Worm (Caenorhabditis elegans) whole organism, young adult: ENCODE data around the gene F32D8.1.

ENCODE experiments used
- B0019.2 ChIP-seq: fragments of 200-800 bp; sonication (Bioruptor generic); conservative IDR thresholded peaks from 2 replicates; pipeline ENCODE4 v1.3.6; 2022; ENCODE audit warnings: missing genetic modification reagents, missing genetic modification characterization, missing compliant biosample characterization
- B0336.3 ChIP-seq: fragments of 200-800 bp; sonication (Bioruptor generic); IDR thresholded peaks from 2 replicates; pipeline ENCODE4 v1.3.6; 2022; ENCODE audit warnings: missing genetic modification characterization, missing compliant biosample characterization
- C17E4.6 ChIP-seq: fragments of 200-800 bp; sonication (Bioruptor generic); IDR thresholded peaks from 2 replicates; pipeline ENCODE4 v1.3.6; 2022; ENCODE audit warnings: missing genetic modification reagents, missing genetic modification characterization, missing compliant biosample characterization
- F10E7.11 ChIP-seq: sonication (generic microtip); optimal IDR thresholded peaks from 2 replicates; lab custom pipeline; 2017; ENCODE audit warnings: mild to moderate bottlenecking, missing genetic modification characterization, moderate library complexity, missing compliant biosample characterization
- F52B5.7 ChIP-seq: sonication (generic microtip); optimal IDR thresholded peaks from 2 replicates; lab custom pipeline; 2016; ENCODE audit warnings: mild to moderate bottlenecking, missing genetic modification characterization, missing compliant biosample characterization
- F55B11.4 ChIP-seq: sonication (generic microtip); optimal IDR thresholded peaks from 2 replicates; lab custom pipeline; 2016; ENCODE audit warnings: missing compliant biosample characterization, missing genetic modification characterization, borderline replicate concordance; ENCODE audit not compliant: insufficient read depth
- T26A5.8 ChIP-seq: sonication (generic microtip); optimal IDR thresholded peaks from 2 replicates; lab custom pipeline; 2016; ENCODE audit warnings: missing genetic modification characterization, missing compliant biosample characterization
- Y53F4B.3 ChIP-seq: fragments of 200-800 bp; sonication (Bioruptor generic); IDR thresholded peaks from 2 replicates; pipeline ENCODE4 v1.3.6; 2022; ENCODE audit warnings: missing genetic modification reagents, missing genetic modification characterization, missing compliant biosample characterization
- Y67H2A.10 ChIP-seq: fragments of 200-800 bp; sonication (Bioruptor generic); conservative IDR thresholded peaks from 2 replicates; pipeline ENCODE4 v1.3.6; 2022; ENCODE audit warnings: missing genetic modification reagents, missing genetic modification characterization, missing compliant biosample characterization
- ZK185.1 ChIP-seq: sonication (generic microtip); optimal IDR thresholded peaks from 2 replicates; lab custom pipeline; 2016; ENCODE audit warnings: mild to moderate bottlenecking, missing genetic modification characterization, missing compliant biosample characterization; ENCODE audit not compliant: poor library complexity, severe bottlenecking
- akir-1 ChIP-seq: fragments of 200-800 bp; sonication (Bioruptor generic); optimal IDR thresholded peaks from 2 replicates; lab custom pipeline; 2018; ENCODE audit warnings: mild to moderate bottlenecking, missing genetic modification characterization, moderate library complexity, missing compliant biosample characterization
- aptf-2 ChIP-seq: fragments of 200-800 bp; sonication (Bioruptor generic); conservative IDR thresholded peaks from 2 replicates; pipeline ENCODE4 v1.3.6; 2022; ENCODE audit warnings: missing genetic modification reagents, missing genetic modification characterization, missing compliant biosample characterization
- atf-7 ChIP-seq: sonication (generic microtip); optimal IDR thresholded peaks from 2 replicates; lab custom pipeline; 2017; ENCODE audit warnings: mild to moderate bottlenecking, missing genetic modification characterization, missing compliant biosample characterization
- attf-3 ChIP-seq: fragments of 200-800 bp; sonication (Bioruptor generic); conservative IDR thresholded peaks from 2 replicates; pipeline ENCODE4 v1.3.6; 2022; ENCODE audit warnings: missing genetic modification reagents, missing genetic modification characterization, missing compliant biosample characterization
- attf-6 ChIP-seq: fragments of 200-800 bp; sonication (Bioruptor generic); IDR thresholded peaks from 2 replicates; pipeline ENCODE4 v1.3.6; 2022; ENCODE audit warnings: missing genetic modification reagents, missing genetic modification characterization, missing compliant biosample characterization
- bed-2 ChIP-seq: fragments of 200-800 bp; sonication (Bioruptor generic); IDR thresholded peaks from 2 replicates; pipeline ENCODE4 v1.3.6; 2022; ENCODE audit warnings: missing genetic modification reagents, missing genetic modification characterization, missing compliant biosample characterization
- cebp-2 ChIP-seq: fragments of 200-800 bp; sonication (Bioruptor generic); IDR thresholded peaks from 2 replicates; pipeline ENCODE4 v1.3.6; 2022; ENCODE audit warnings: missing genetic modification characterization, missing compliant biosample characterization
- ceh-58 ChIP-seq: fragments of 200-800 bp; sonication (Bioruptor generic); IDR thresholded peaks from 2 replicates; pipeline ENCODE4 v1.3.6; 2022; ENCODE audit warnings: missing genetic modification characterization, missing compliant biosample characterization
- chd-7 ChIP-seq: sonication (generic microtip); optimal IDR thresholded peaks from 2 replicates; lab custom pipeline; 2016; ENCODE audit warnings: mild to moderate bottlenecking, missing genetic modification characterization, moderate library complexity, missing compliant biosample characterization
- dpl-1 ChIP-seq: fragments of 150-350 bp; optimal IDR thresholded peaks from 2 replicates; lab custom pipeline; 2014; ENCODE audit warnings: missing biosample characterization, missing genetic modification reagents, missing genetic modification characterization
- egrh-3 ChIP-seq: fragments of 200-800 bp; sonication (Bioruptor generic); IDR thresholded peaks from 2 replicates; pipeline ENCODE4 v1.3.6; 2022; ENCODE audit warnings: missing genetic modification reagents, missing genetic modification characterization, missing compliant biosample characterization
- ets-4 ChIP-seq: fragments of 200-800 bp; sonication (Bioruptor generic); optimal IDR thresholded peaks from 2 replicates; lab custom pipeline; 2018; ENCODE audit warnings: mild to moderate bottlenecking, missing genetic modification characterization, missing compliant biosample characterization
- hrde-1 ChIP-seq: sonication (generic microtip); optimal IDR thresholded peaks from 2 replicates; lab custom pipeline; 2016; ENCODE audit warnings: missing genetic modification characterization, mild to moderate bottlenecking, missing compliant biosample characterization, moderate library complexity, missing genotype, missing genetic modification reagents, borderline replicate concordance
- lin-26 ChIP-seq: fragments of 200-800 bp; sonication (Bioruptor generic); IDR thresholded peaks from 2 replicates; pipeline ENCODE4 v1.3.6; 2022; ENCODE audit warnings: missing genetic modification reagents, missing genetic modification characterization, missing compliant biosample characterization
- lin-35 ChIP-seq, 3 experiments: fragments of 150-350 bp in 2 of 3; sonication (generic microtip) in 1 of 3; optimal IDR thresholded peaks; 2 replicates each; lab custom pipeline; 2014 to 2018; ENCODE audit warnings: missing biosample characterization in 3 of 3, missing genetic modification characterization in 3 of 3, missing genetic modification reagents in 3 of 3
- lin-40 ChIP-seq: sonication (generic microtip); optimal IDR thresholded peaks from 2 replicates; lab custom pipeline; 2016; ENCODE audit warnings: missing genetic modification characterization, mild to moderate bottlenecking, missing compliant biosample characterization, missing genotype, missing genetic modification reagents
- lin-54 ChIP-seq: fragments of 200-800 bp; sonication (Bioruptor generic); optimal IDR thresholded peaks from 2 replicates; lab custom pipeline; 2018; ENCODE audit warnings: mild to moderate bottlenecking, missing genetic modification characterization, missing compliant biosample characterization
- lir-1 ChIP-seq: fragments of 200-800 bp; sonication (Bioruptor generic); conservative IDR thresholded peaks from 2 replicates; pipeline ENCODE4 v1.3.6; 2022; ENCODE audit warnings: missing genetic modification reagents, missing genetic modification characterization, missing compliant biosample characterization
- lsl-1 ChIP-seq: fragments of 200-800 bp; sonication (Bioruptor generic); optimal IDR thresholded peaks from 2 replicates; lab custom pipeline; 2018; ENCODE audit warnings: mild to moderate bottlenecking, missing genetic modification characterization, moderate library complexity, missing compliant biosample characterization
- madf-3 ChIP-seq: fragments of 200-800 bp; sonication (Bioruptor generic); IDR thresholded peaks from 2 replicates; pipeline ENCODE4 v1.3.6; 2022; ENCODE audit warnings: missing genetic modification reagents, missing genetic modification characterization, missing compliant biosample characterization
- madf-6 ChIP-seq: fragments of 200-800 bp; sonication (Bioruptor generic); IDR thresholded peaks from 2 replicates; pipeline ENCODE4 v1.3.6; 2022; ENCODE audit warnings: missing genetic modification reagents, missing genetic modification characterization, missing compliant biosample characterization
- mel-28 ChIP-seq: sonication (generic microtip); optimal IDR thresholded peaks from 2 replicates; lab custom pipeline; 2016; ENCODE audit warnings: borderline replicate concordance, mild to moderate bottlenecking, missing genetic modification characterization, missing compliant biosample characterization
- mes-4 ChIP-seq: sonication (generic microtip); optimal IDR thresholded peaks from 2 replicates; lab custom pipeline; 2016; ENCODE audit warnings: missing genotype, missing genetic modification characterization, missing compliant biosample characterization
- mxl-1 ChIP-seq: sonication (generic microtip); optimal IDR thresholded peaks from 2 replicates; lab custom pipeline; 2016; ENCODE audit warnings: missing genetic modification characterization, missing compliant biosample characterization
- nfya-2 ChIP-seq: fragments of 200-800 bp; sonication (Bioruptor generic); IDR thresholded peaks from 2 replicates; pipeline ENCODE4 v1.3.6; 2022; ENCODE audit warnings: missing genetic modification reagents, missing genetic modification characterization, missing compliant biosample characterization
- nhr-120 ChIP-seq: fragments of 200-800 bp; sonication (Bioruptor generic); IDR thresholded peaks from 2 replicates; pipeline ENCODE4 v1.3.6; 2022; ENCODE audit warnings: missing genetic modification characterization, missing compliant biosample characterization
- nhr-80 ChIP-seq: sonication (generic microtip); optimal IDR thresholded peaks from 2 replicates; lab custom pipeline; 2016; ENCODE audit warnings: missing genetic modification characterization, missing compliant biosample characterization
- sdz-38 ChIP-seq: sonication (generic microtip); optimal IDR thresholded peaks from 2 replicates; lab custom pipeline; 2016; ENCODE audit warnings: missing genotype, missing genetic modification characterization, missing compliant biosample characterization
- somi-1 ChIP-seq: fragments of 200-800 bp; sonication (Bioruptor generic); optimal IDR thresholded peaks from 2 replicates; lab custom pipeline; 2018; ENCODE audit warnings: mild to moderate bottlenecking, missing genetic modification characterization, missing compliant biosample characterization
- tbp1 ChIP-seq: fragments of 200-800 bp; sonication (Bioruptor generic); optimal IDR thresholded peaks from 2 replicates; lab custom pipeline; 2018; ENCODE audit warnings: mild to moderate bottlenecking, missing genetic modification characterization, missing compliant biosample characterization
- tlf-1 ChIP-seq: fragments of 200-800 bp; sonication (Bioruptor generic); optimal IDR thresholded peaks from 2 replicates; lab custom pipeline; 2018; ENCODE audit warnings: mild to moderate bottlenecking, missing genetic modification characterization, missing compliant biosample characterization
- ztf-22 ChIP-seq: fragments of 200-800 bp; sonication (Bioruptor generic); optimal IDR thresholded peaks from 2 replicates; lab custom pipeline; 2018; ENCODE audit warnings: mild to moderate bottlenecking, missing genetic modification characterization, moderate library complexity, missing compliant biosample characterization

The F32D8.1 gene

ce11 chrV:10897172-10897571, 16.5 kb downstream of the F32D8.1 start (continued):
- peak; percentile 81; the same call in 1 of the 2 replicates for TF ChIP-seq bed-2
- TF ChIP-seq lin-35 (GFP tag; optimal IDR thresholded peaks at IDR 0.05; lab: Kevin White, UChicago) = peak; percentile 94 to 99 (median 99)
- TF ChIP-seq mel-28 = peak; percentile 1
- TF ChIP-seq F55B11.4 (tag; lab: Kevin White, UChicago) = no peak
- TF ChIP-seq lin-40 (tag; lab: Kevin White, UChicago) = peak; percentile 98
- TF ChIP-seq akir-1 = peak; percentile 71
- no peak for TF ChIP-seq sdz-38 (tag; lab: Kevin White, UChicago)
- TF ChIP-seq nfya-2 = peak; percentile 97
- peak; percentile 95 for TF ChIP-seq somi-1
- TF ChIP-seq hrde-1 = peak; percentile 88
- TF ChIP-seq, all 124 proteins: peak for 110

DNA sequence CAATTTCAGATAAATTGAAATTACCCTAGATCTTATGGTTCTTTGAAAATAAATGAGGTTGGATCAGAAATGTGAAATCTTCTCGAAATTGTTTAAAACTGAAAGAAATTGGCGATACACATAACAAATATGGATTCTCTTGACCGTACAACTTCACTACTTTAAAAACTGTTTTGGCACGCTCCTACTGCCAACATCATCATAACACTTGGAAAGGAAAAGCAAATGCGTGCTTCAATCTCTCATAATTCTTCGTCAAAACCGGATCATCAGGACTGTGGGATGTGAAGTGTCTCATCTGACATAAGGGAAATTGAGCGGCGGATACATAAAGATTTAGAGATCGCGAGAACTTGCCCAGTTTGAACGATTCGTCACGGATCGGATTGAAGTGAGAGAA, 17.5 kb downstream of the F32D8.1 start, which contains the start of gene F32D8.7:
Gene F32D8.7 (plus strand): TSS at position 329 of the 400 bp plus-strand sequence.
- TF ChIP-seq F55B11.4 (tag; lab: Kevin White, UChicago) (no peak), aptf-2 (GFP tag; lab: Robert Waterston, UW) (no peak), mes-4 (tag; lab: Kevin White, UChicago) (no peak), mxl-1 (tag; lab: Kevin White, UChicago) (no peak), ets-4 (no peak), attf-6 (GFP tag; lab: Robert Waterston, UW) (no peak), akir-1 (no peak), Y67H2A.10 (GFP tag; lab: Robert Waterston, UW) (no peak), lin-54 (GFP tag; lab: Kevin White, UChicago) (no peak), attf-3 (GFP tag; lab: Robert Waterston, UW) (no peak), C17E4.6 (GFP tag; lab: Robert Waterston, UW) (no peak)

ce11 chrV:10898629-10899028, 18.0 kb downstream of the F32D8.1 start:
- no peak for TF ChIP-seq attf-3 (GFP tag; lab: Robert Waterston, UW)
- no peak for TF ChIP-seq madf-6
- TF ChIP-seq chd-7 (tag; lab: Kevin White, UChicago) = no peak
- no peak for TF ChIP-seq F10E7.11 (tag; lab: Kevin White, UChicago)
- no peak for TF ChIP-seq egrh-3 (GFP tag; lab: Robert Waterston, UW)
- TF ChIP-seq cebp-2 (GFP tag; lab: Robert Waterston, UW) = no peak
- no peak for TF ChIP-seq Y67H2A.10 (GFP tag; lab: Robert Waterston, UW)

- TF ChIP-seq F52B5.7 (tag; lab: Kevin White, UChicago) (no peak), nhr-80 (peak; percentile 50)
Observed at ce11 chrV:10901125-10901524, 20.5 kb downstream of the F32D8.1 start, which contains the start of gene spp-16. Gene spp-16, minus strand, starts transcription at chrV:10901303.

DNA sequence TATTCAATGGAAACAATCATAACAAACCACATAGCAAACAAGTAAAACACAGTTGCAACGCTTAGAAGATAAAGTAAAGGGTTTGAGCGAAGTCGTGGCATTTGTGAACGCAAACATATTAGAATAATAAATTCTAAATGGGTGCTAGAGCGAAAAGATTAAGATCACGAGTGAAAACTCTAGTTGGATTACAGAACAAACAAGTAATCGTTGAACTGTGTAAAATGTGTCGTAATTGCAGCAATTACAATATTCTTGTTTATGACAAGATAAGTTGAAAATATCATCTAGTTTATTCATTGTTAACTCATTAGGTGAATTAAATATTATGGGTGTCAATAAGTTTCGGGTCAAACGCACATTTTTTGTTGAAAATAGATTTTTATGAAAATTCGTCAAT, 22.1 kb downstream of the F32D8.1 start, which contains the start of gene F32D8.8:
Gene F32D8.8 (minus strand): TSS at position 101 of the 400 bp plus-strand sequence.
- no peak for TF ChIP-seq ZK185.1
- no peak for TF ChIP-seq T26A5.8 (tag; lab: Kevin White, UChicago)
- TF ChIP-seq B0019.2 (GFP tag; lab: Robert Waterston, UW) = no peak
- no peak for TF ChIP-seq dpl-1 (GFP tag; lab: Kevin White, UChicago)
- TF ChIP-seq sdz-38 (tag; lab: Kevin White, UChicago) = no peak
- TF ChIP-seq lir-1 (GFP tag; lab: Robert Waterston, UW) = no peak
- no peak for TF ChIP-seq mxl-1 (tag; lab: Kevin White, UChicago)
- no peak for TF ChIP-seq lin-26 (GFP tag; lab: Robert Waterston, UW)
- TF ChIP-seq tbp1 = no peak
- TF ChIP-seq akir-1 = no peak
- TF ChIP-seq atf-7 (tag; lab: Kevin White, UChicago) = no peak
- TF ChIP-seq nhr-120 (GFP tag; lab: Robert Waterston, UW) = no peak
- no peak for TF ChIP-seq Y53F4B.3
- TF ChIP-seq cebp-2 (GFP tag; lab: Robert Waterston, UW) = no peak
- TF ChIP-seq ceh-58 = no peak
- no peak for TF ChIP-seq lsl-1 (GFP tag; lab: Kevin White, UChicago)
- no peak for TF ChIP-seq tlf-1
- TF ChIP-seq ztf-22 (GFP tag; lab: Kevin White, UChicago) = no peak
- TF ChIP-seq madf-3 (GFP tag; lab: Robert Waterston, UW) = no peak
- TF ChIP-seq B0336.3 = no peak
- TF ChIP-seq, all 124 proteins: peak for 0
